Fruit fly (Drosophila melanogaster) whole organism, embryonic: Measurements from ENCODE around the gene Ctr9.
A peak's percentile ranks its signal among the peaks of the same experiment; 100 is the strongest.

ENCODE experiments used
- Ada2b ChIP-seq: fragments of 200-800 bp; sonication (Bioruptor generic); IDR thresholded peaks from 2 replicates; pipeline ENCODE4 v1.3.6; 2022; ENCODE audit warnings: missing biosample characterization, missing genetic modification characterization
- Aef1 ChIP-seq: fragments of 200-800 bp; sonication (Bioruptor generic); IDR thresholded peaks from 3 replicates; pipeline ENCODE4 v1.3.6; 2022; ENCODE audit warnings: missing biosample characterization, missing genetic modification characterization
- BEAF-32 ChIP-seq: fragments of 200-800 bp; sonication (Bioruptor generic); optimal IDR thresholded peaks from 3 replicates; lab custom pipeline; 2017; ENCODE audit warnings: missing biosample characterization, missing genetic modification characterization, mild to moderate bottlenecking, moderate library complexity, missing genetic modification reagents
- CG12155 ChIP-seq: fragments of 200-800 bp; sonication (Bioruptor generic); optimal IDR thresholded peaks from 3 replicates; lab custom pipeline; 2016; ENCODE audit warnings: missing biosample characterization, missing genetic modification characterization
- CG12299 ChIP-seq: fragments of 200-800 bp; sonication (Bioruptor generic); optimal IDR thresholded peaks from 2 replicates; lab custom pipeline; 2018; ENCODE audit warnings: missing biosample characterization, mild to moderate bottlenecking, missing genetic modification characterization
- CG12659 ChIP-seq: fragments of 200-800 bp; sonication (Bioruptor generic); optimal IDR thresholded peaks from 3 replicates; lab custom pipeline; 2017; ENCODE audit warnings: mild to moderate bottlenecking, missing biosample characterization, missing genetic modification reagents, missing genetic modification characterization
- CG14860 ChIP-seq: fragments of 200-800 bp; sonication (Bioruptor generic); IDR thresholded peaks from 3 replicates; pipeline ENCODE4 v1.3.6; 2022; ENCODE audit warnings: missing biosample characterization, missing genetic modification characterization; ENCODE audit not compliant: partially characterized antibody
- CG14965 ChIP-seq: fragments of 200-800 bp; sonication (Bioruptor generic); optimal IDR thresholded peaks from 2 replicates; lab custom pipeline; 2016; ENCODE audit warnings: missing biosample characterization, missing genetic modification characterization, borderline replicate concordance
- CG15601 ChIP-seq: fragments of 200-800 bp; sonication (Bioruptor generic); optimal IDR thresholded peaks from 3 replicates; lab custom pipeline; 2019; ENCODE audit warnings: missing biosample characterization, mild to moderate bottlenecking, missing genetic modification characterization, moderate library complexity
- CG1603 ChIP-seq: fragments of 200-800 bp; sonication (Bioruptor generic); optimal IDR thresholded peaks from 2 replicates; lab custom pipeline; 2019; ENCODE audit warnings: missing biosample characterization, mild to moderate bottlenecking, missing genetic modification characterization, moderate library complexity
- CG16815 ChIP-seq: fragments of 200-800 bp; sonication (Bioruptor generic); optimal IDR thresholded peaks from 3 replicates; lab custom pipeline; 2017; ENCODE audit warnings: missing biosample characterization, mild to moderate bottlenecking, missing genetic modification characterization
- CG2199 ChIP-seq: fragments of 200-800 bp; sonication (Bioruptor generic); IDR thresholded peaks from 3 replicates; pipeline ENCODE4 v1.3.6; 2022; ENCODE audit warnings: missing biosample characterization, missing genetic modification characterization
- CG32767 ChIP-seq: fragments of 200-800 bp; sonication (Bioruptor generic); IDR thresholded peaks from 2 replicates; pipeline ENCODE4 v1.3.6; 2022; ENCODE audit warnings: missing biosample characterization, missing genetic modification characterization
- CG33213 ChIP-seq: fragments of 200-800 bp; sonication (Bioruptor generic); optimal IDR thresholded peaks from 3 replicates; lab custom pipeline; 2016; ENCODE audit warnings: missing biosample characterization, missing genetic modification characterization
- CG34376 ChIP-seq: fragments of 200-800 bp; sonication (Bioruptor generic); optimal IDR thresholded peaks from 2 replicates; lab custom pipeline; 2018; ENCODE audit warnings: missing biosample characterization, mild to moderate bottlenecking, missing genetic modification characterization
- CG3726 ChIP-seq: fragments of 200-800 bp; sonication (Bioruptor generic); IDR thresholded peaks from 3 replicates; pipeline ENCODE4, ENCODE4 v1.3.6; 2022; ENCODE audit warnings: missing biosample characterization, missing genetic modification characterization
- CG3838 ChIP-seq: fragments of 200-800 bp; sonication (Bioruptor generic); optimal IDR thresholded peaks from 3 replicates; lab custom pipeline; 2016; ENCODE audit warnings: missing biosample characterization, missing genetic modification characterization
- CG4404 ChIP-seq: fragments of 200-800 bp; sonication (Bioruptor generic); IDR thresholded peaks from 2 replicates; pipeline ENCODE4 v1.3.6; 2022; ENCODE audit warnings: missing biosample characterization, missing genetic modification characterization
- CG6654 ChIP-seq: fragments of 200-800 bp; sonication (Bioruptor generic); optimal IDR thresholded peaks from 2 replicates; lab custom pipeline; 2017; ENCODE audit warnings: missing biosample characterization, mild to moderate bottlenecking, missing genetic modification characterization
- CG6765 ChIP-seq: fragments of 200-800 bp; sonication (Bioruptor generic); optimal IDR thresholded peaks from 3 replicates; lab custom pipeline; 2017; ENCODE audit warnings: missing biosample characterization, mild to moderate bottlenecking, missing genetic modification characterization
- CG6854 ChIP-seq: fragments of 200-800 bp; sonication (Bioruptor generic); optimal IDR thresholded peaks from 3 replicates; lab custom pipeline; 2017; ENCODE audit warnings: missing biosample characterization, mild to moderate bottlenecking, missing genetic modification characterization
- CG7357 ChIP-seq: fragments of 200-800 bp; sonication (Bioruptor generic); IDR thresholded peaks from 3 replicates; pipeline ENCODE4 v1.3.6; 2022; ENCODE audit warnings: missing biosample characterization, missing genetic modification characterization
- CG7928 ChIP-seq: fragments of 200-800 bp; sonication (Bioruptor generic); optimal IDR thresholded peaks from 2 replicates; lab custom pipeline; 2017; ENCODE audit warnings: missing biosample characterization, mild to moderate bottlenecking, missing genetic modification characterization
- CG8388 ChIP-seq: fragments of 200-800 bp; sonication (Bioruptor generic); optimal IDR thresholded peaks from 2 replicates; lab custom pipeline; 2019; ENCODE audit warnings: missing biosample characterization, mild to moderate bottlenecking, missing genetic modification characterization, moderate library complexity
- CG8765 ChIP-seq: fragments of 200-800 bp; sonication (Bioruptor generic); IDR thresholded peaks from 2 replicates; pipeline ENCODE4 v1.3.6; 2022; ENCODE audit warnings: missing biosample characterization, missing genetic modification characterization
- CG9609 ChIP-seq: fragments of 200-800 bp; sonication (Bioruptor generic); optimal IDR thresholded peaks from 3 replicates; lab custom pipeline; 2016; ENCODE audit warnings: missing biosample characterization, missing genetic modification characterization
- CHES-1-like ChIP-seq: fragments of 200-800 bp; sonication (Bioruptor generic); optimal IDR thresholded peaks from 2 replicates; lab custom pipeline; 2016; ENCODE audit warnings: missing biosample characterization, missing genetic modification characterization
- Deaf1 ChIP-seq: fragments of 200-800 bp; optimal IDR thresholded peaks from 3 replicates; lab custom pipeline; 2019; ENCODE audit warnings: missing biosample characterization, mild to moderate bottlenecking, missing genetic modification characterization, moderate library complexity
- Doc3 ChIP-seq: fragments of 200-800 bp; sonication (Bioruptor generic); IDR thresholded peaks from 3 replicates; pipeline ENCODE4 v1.3.6; 2022; ENCODE audit warnings: missing biosample characterization, missing genetic modification characterization; ENCODE audit not compliant: partially characterized antibody
- Ets65A ChIP-seq: fragments of 200-800 bp; sonication (Bioruptor generic); peaks from one replicate; lab custom pipeline; 2016; ENCODE audit warnings: missing biosample characterization, missing genetic modification characterization
- Hr3 ChIP-seq: fragments of 200-800 bp; sonication (Bioruptor generic); optimal IDR thresholded peaks from 3 replicates; lab custom pipeline; 2016; ENCODE audit warnings: missing biosample characterization, missing genetic modification characterization
- Lhr ChIP-seq: fragments of 200-800 bp; sonication (Bioruptor generic); optimal IDR thresholded peaks from 3 replicates; lab custom pipeline; 2017; ENCODE audit warnings: mild to moderate bottlenecking, missing biosample characterization, missing genetic modification reagents, missing genetic modification characterization
- Nf-YA ChIP-seq: fragments of 200-800 bp; sonication (Bioruptor generic); IDR thresholded peaks from 2 replicates; pipeline ENCODE4 v1.3.6; 2022; ENCODE audit warnings: missing biosample characterization, missing genetic modification characterization
- Opbp ChIP-seq: fragments of 200-800 bp; sonication (Bioruptor generic); IDR thresholded peaks from 3 replicates; pipeline ENCODE4 v1.3.6; 2022; ENCODE audit warnings: missing biosample characterization, missing genetic modification characterization; ENCODE audit not compliant: partially characterized antibody
- Ssrp ChIP-seq: fragments of 200-800 bp; sonication (Bioruptor generic); optimal IDR thresholded peaks from 2 replicates; lab custom pipeline; 2018; ENCODE audit warnings: missing biosample characterization, mild to moderate bottlenecking, missing genetic modification characterization, moderate library complexity
- Taf1 ChIP-seq: fragments of 200-800 bp; sonication (Bioruptor generic); IDR thresholded peaks from 2 replicates; pipeline ENCODE4 v1.3.6; 2022; ENCODE audit warnings: missing biosample characterization, missing genetic modification characterization
- ase ChIP-seq: fragments of 200-800 bp; sonication (Bioruptor generic); IDR thresholded peaks from 3 replicates; pipeline ENCODE4 v1.3.6; 2022; ENCODE audit warnings: missing biosample characterization, missing genetic modification characterization
- bsh ChIP-seq, 2 experiments: fragments of 200-800 bp; sonication (Bioruptor generic); optimal IDR thresholded peaks; 2 replicates each; lab custom pipeline; 2017 to 2018; ENCODE audit warnings: mild to moderate bottlenecking in 2 of 2, missing biosample characterization in 2 of 2, missing genetic modification characterization in 2 of 2, moderate library complexity in 1 of 2
- chif ChIP-seq, 2 experiments: fragments of 200-800 bp; sonication (Bioruptor generic); optimal IDR thresholded peaks; 3 replicates each; lab custom pipeline; 2016; ENCODE audit warnings: missing biosample characterization in 2 of 2, missing genetic modification characterization in 2 of 2
- emc ChIP-seq: fragments of 200-800 bp; sonication (Bioruptor generic); optimal IDR thresholded peaks from 2 replicates; lab custom pipeline; 2016; ENCODE audit warnings: missing biosample characterization, missing genetic modification characterization
- gsb ChIP-seq: fragments of 200-800 bp; sonication (Bioruptor generic); IDR thresholded peaks from 2 replicates; pipeline ENCODE4 v1.3.6; 2022; ENCODE audit warnings: missing biosample characterization, missing genetic modification characterization
- pan ChIP-seq, 4 experiments: fragments of >200 bp in 3 of 4; fragments of 200-800 bp in 1 of 4; sonication (Bioruptor generic) in 1 of 4; optimal IDR thresholded peaks in 3 of 4; IDR thresholded peaks in 1 of 4; 2 replicates each; pipeline versions ENCODE4 v1.3.6 to Lab custom; 2017 to 2022; ENCODE audit warnings: missing biosample characterization in 2 of 4, missing genetic modification characterization in 2 of 4, mixed read lengths in 1 of 4
- pho ChIP-seq: fragments of 200-800 bp; sonication (Bioruptor generic); optimal IDR thresholded peaks from 2 replicates; lab custom pipeline; 2016; ENCODE audit warnings: missing biosample characterization, missing genetic modification characterization
- prd ChIP-seq, 3 experiments: fragments of >200 bp in 2 of 3; fragments of 200-800 bp in 1 of 3; sonication (Bioruptor generic) in 1 of 3; optimal IDR thresholded peaks in 2 of 3; IDR thresholded peaks in 1 of 3; 2 replicates in 2 of 3; 3 replicates in 1 of 3; pipeline versions ENCODE4 v1.3.6 to Lab custom; 2017 to 2022; ENCODE audit warnings: missing biosample characterization in 1 of 3, missing genetic modification characterization in 1 of 3
- tup ChIP-seq: fragments of 200-800 bp; sonication (Bioruptor generic); optimal IDR thresholded peaks from 2 replicates; lab custom pipeline; 2016; ENCODE audit warnings: missing biosample characterization, mild to moderate bottlenecking, missing genetic modification characterization, moderate library complexity
- zf30C ChIP-seq: fragments of 200-800 bp; sonication (Bioruptor generic); optimal IDR thresholded peaks from 3 replicates; lab custom pipeline; 2018; ENCODE audit warnings: missing biosample characterization, mild to moderate bottlenecking, missing genetic modification characterization

Gene Ctr9

DNA sequence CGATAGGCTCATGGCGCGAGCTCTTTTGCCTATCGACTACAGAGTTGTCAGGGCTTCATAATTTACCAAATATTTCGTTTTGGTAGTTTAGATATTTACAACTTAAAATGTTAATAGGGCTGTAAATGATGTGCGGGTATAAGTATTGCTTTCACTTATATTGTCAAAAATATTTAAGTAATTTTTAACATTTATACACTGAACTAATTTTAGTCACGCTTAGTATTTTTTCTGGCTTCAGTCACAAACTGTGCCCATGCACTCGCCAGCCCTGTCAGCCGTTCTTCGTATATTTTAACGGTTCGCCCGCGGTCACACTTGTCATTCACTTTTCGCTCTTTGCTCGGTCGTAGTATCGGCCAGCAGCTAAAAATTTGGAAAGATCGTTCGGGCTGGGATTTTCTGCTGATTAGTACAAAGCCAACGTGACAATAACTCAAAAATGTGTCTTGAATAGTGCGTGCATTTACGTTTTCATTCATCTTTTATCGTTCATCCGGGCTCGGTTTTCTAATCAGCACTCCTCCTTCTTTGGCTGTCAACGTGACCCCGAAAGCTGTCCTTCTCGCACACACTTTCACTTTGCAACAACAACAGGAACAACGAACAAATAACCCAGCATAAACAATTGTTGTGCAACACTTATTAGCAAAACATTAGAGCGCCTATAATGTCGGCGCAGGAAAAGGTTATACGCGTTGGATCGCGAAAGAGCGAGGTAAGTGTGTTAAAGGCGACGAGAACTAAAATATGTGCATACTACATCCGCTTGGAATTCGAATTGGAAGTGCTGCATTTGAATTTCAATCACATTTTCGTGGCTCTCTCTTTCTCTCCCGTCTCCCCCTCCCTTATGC is 27.8 kb downstream of the Ctr9 start, which contains the start of the genes Hmbs and CG2211 (continued):
- TF ChIP-seq CG8388 (GFP tag; lab: Kevin White, UChicago) (peak; percentile 65), CG16815 (GFP tag; lab: Kevin White, UChicago) (peak; percentile 71), emc (GFP tag; lab: Kevin White, UChicago) (peak; percentile 68), chif (GFP tag; optimal IDR thresholded peaks at IDR 0.05; lab: Kevin White, UChicago) (peak; percentile 81 to 93), Lhr (GFP tag; lab: Kevin White, UChicago) (peak; percentile 80), CG6854 (GFP tag; lab: Kevin White, UChicago) (peak; percentile 64), Opbp (peak; percentile 55; the same call in 1 of the 3 replicates), Ada2b (GFP tag; lab: Robert Waterston, UW) (peak; percentile 83), gsb (GFP tag; lab: Robert Waterston, UW) (peak; percentile 50; the same call in 1 of the 2 replicates), CG6654 (GFP tag; lab: Kevin White, UChicago) (peak; percentile 26), CG3838 (peak; percentile 78), tup (GFP tag; lab: Kevin White, UChicago) (peak; percentile 75), CG9609 (GFP tag; lab: Kevin White, UChicago) (peak; percentile 89), CG33213 (GFP tag; lab: Kevin White, UChicago) (peak; percentile 89), Ets65A (GFP tag; lab: Kevin White, UChicago) (peak; percentile 98), Deaf1 (tag; lab: Kevin White, UChicago) (peak; percentile 75), CG7928 (GFP tag; lab: Kevin White, UChicago) (peak; percentile 96), ase (peak; percentile 57; the same call in 1 of the 3 replicates), pan (optimal IDR thresholded peaks at IDR 0.05; lab: Kevin White, UChicago) (no peak), pan (GFP tag; optimal IDR thresholded peaks at IDR 0.05 in 1 of 2, IDR thresholded peaks at IDR 0.05 in 1 of 2) (peak in 1 of 2 experiments; percentile 89), BEAF-32 (GFP tag; lab: Kevin White, UChicago) (peak; percentile 69), CHES-1-like (GFP tag; lab: Kevin White, UChicago) (peak; percentile 86), bsh (GFP tag; optimal IDR thresholded peaks at IDR 0.05; lab: Kevin White, UChicago) (peak in 1 of 2 experiments; percentile 82), CG1603 (tag; lab: Kevin White, UChicago) (peak; percentile 82), CG32767 (peak; percentile 68; the same call in 1 of the 2 replicates), CG7357 (peak; percentile 69), Taf1 (peak; percentile 50; the same call in 1 of the 2 replicates), CG12155 (peak; percentile 86), Aef1 (peak; percentile 74), CG6765 (GFP tag; lab: Kevin White, UChicago) (peak; percentile 67), CG15601 (peak; percentile 85), CG4404 (GFP tag; lab: Robert Waterston, UW) (peak; percentile 78), Doc3 (GFP tag; lab: Robert Waterston, UW) (no peak), CG14860 (GFP tag; lab: Robert Waterston, UW) (no peak), CG12299 (peak; percentile 22), CG2199 (GFP tag; lab: Robert Waterston, UW) (no peak), zf30C (no peak), CG12659 (GFP tag; lab: Kevin White, UChicago) (peak; percentile 94), CG8765 (GFP tag; lab: Robert Waterston, UW) (peak; percentile 70), CG14965 (no peak), Nf-YA (GFP tag; lab: Robert Waterston, UW) (peak; percentile 77), Hr3 (GFP tag; lab: Kevin White, UChicago) (peak; percentile 88), CG34376 (GFP tag; lab: Kevin White, UChicago) (peak; percentile 71), Ssrp (tag; lab: Kevin White, UChicago) (peak; percentile 77), prd (optimal IDR thresholded peaks at IDR 0.05; lab: Kevin White, UChicago) (no peak), prd (GFP tag; IDR thresholded peaks at IDR 0.05; lab: Robert Waterston, UW) (peak; percentile 92), CG3726 (GFP tag; lab: Robert Waterston, UW) (peak; percentile 74; the same call in 2 of the 3 replicates), pho (GFP tag; lab: Kevin White, UChicago) (peak; percentile 89)
